Fruit fly (Drosophila melanogaster) whole organism, embryonic: ENCODE measurements around the gene orion.

Experiments
- Ada2b ChIP-seq: fragments of 200-800 bp; sonication (Bioruptor generic); IDR thresholded peaks from 2 replicates; pipeline ENCODE4 v1.3.6; 2022; ENCODE audit warnings: missing biosample characterization, missing genetic modification characterization
- Atf3 ChIP-seq: fragments of 200-800 bp; sonication (Bioruptor generic); optimal IDR thresholded peaks from 3 replicates; lab custom pipeline; 2016; ENCODE audit warnings: missing biosample characterization, missing genetic modification characterization
- Blimp-1 ChIP-seq: fragments of 200-800 bp; sonication (Bioruptor generic); optimal IDR thresholded peaks from 3 replicates; lab custom pipeline; 2018; ENCODE audit warnings: missing biosample characterization, missing genetic modification characterization, mild to moderate bottlenecking, moderate library complexity, missing genetic modification reagents
- CG10959 ChIP-seq: fragments of 200-800 bp; sonication (Bioruptor generic); IDR thresholded peaks from 2 replicates; pipeline ENCODE4 v1.3.6; 2022; ENCODE audit warnings: missing biosample characterization, missing genetic modification characterization
- CG12155 ChIP-seq: fragments of 200-800 bp; sonication (Bioruptor generic); optimal IDR thresholded peaks from 3 replicates; lab custom pipeline; 2016; ENCODE audit warnings: missing biosample characterization, missing genetic modification characterization
- CG13296 ChIP-seq: fragments of 200-800 bp; sonication (Bioruptor generic); optimal IDR thresholded peaks from 3 replicates; lab custom pipeline; 2018; ENCODE audit warnings: missing biosample characterization, mild to moderate bottlenecking, missing genetic modification characterization
- CG14014 ChIP-seq: fragments of 200-800 bp; sonication (Bioruptor generic); IDR thresholded peaks from 2 replicates; pipeline ENCODE4 v1.3.6; 2022; ENCODE audit warnings: missing biosample characterization, missing genetic modification characterization
- CG14050 ChIP-seq: fragments of 200-800 bp; sonication (Bioruptor generic); IDR thresholded peaks from 3 replicates; pipeline ENCODE4 v1.3.6; 2022; ENCODE audit warnings: missing biosample characterization, missing genetic modification characterization
- CG17186 ChIP-seq: fragments of 200-800 bp; sonication (Bioruptor generic); optimal IDR thresholded peaks from 3 replicates; lab custom pipeline; 2017; ENCODE audit warnings: missing biosample characterization, missing genetic modification reagents, missing genetic modification characterization
- CG18619 ChIP-seq: fragments of 200-800 bp; sonication (Bioruptor generic); optimal IDR thresholded peaks from 3 replicates; lab custom pipeline; 2017; ENCODE audit warnings: missing biosample characterization, mild to moderate bottlenecking, missing genetic modification characterization
- CG2199 ChIP-seq: fragments of 200-800 bp; sonication (Bioruptor generic); IDR thresholded peaks from 3 replicates; pipeline ENCODE4 v1.3.6; 2022; ENCODE audit warnings: missing biosample characterization, missing genetic modification characterization
- CG34224 ChIP-seq: fragments of 200-800 bp; sonication (Bioruptor generic); IDR thresholded peaks from 3 replicates; pipeline ENCODE4 v1.3.6; 2022; ENCODE audit warnings: missing biosample characterization, missing genetic modification characterization; ENCODE audit not compliant: partially characterized antibody
- CG34376 ChIP-seq: fragments of 200-800 bp; sonication (Bioruptor generic); optimal IDR thresholded peaks from 2 replicates; lab custom pipeline; 2018; ENCODE audit warnings: missing biosample characterization, mild to moderate bottlenecking, missing genetic modification characterization
- CG34422 ChIP-seq: fragments of 200-800 bp; sonication (Bioruptor generic); IDR thresholded peaks from 3 replicates; pipeline ENCODE4 v1.3.6; 2022; ENCODE audit warnings: missing biosample characterization, missing genetic modification characterization
- CG4282 ChIP-seq: fragments of 200-800 bp; sonication (Bioruptor generic); optimal IDR thresholded peaks from 2 replicates; lab custom pipeline; 2016; ENCODE audit warnings: missing biosample characterization, missing genetic modification characterization
- CG43689 ChIP-seq: fragments of 200-800 bp; sonication (Bioruptor generic); IDR thresholded peaks from 2 replicates; pipeline ENCODE4 v1.3.6; 2022; ENCODE audit warnings: missing biosample characterization, missing genetic modification characterization
- CG8359 ChIP-seq: fragments of 200-800 bp; sonication (Bioruptor generic); optimal IDR thresholded peaks from 2 replicates; lab custom pipeline; 2017; ENCODE audit warnings: missing biosample characterization, mild to moderate bottlenecking, missing genetic modification characterization, borderline replicate concordance
- CG8478 ChIP-seq: fragments of >200 bp; optimal IDR thresholded peaks from 2 replicates; lab custom pipeline; 2018
- CG8924 ChIP-seq: fragments of 200-800 bp; optimal IDR thresholded peaks from 3 replicates; lab custom pipeline; 2019; ENCODE audit warnings: missing biosample characterization, mild to moderate bottlenecking, missing genetic modification characterization, moderate library complexity
- CG8944 ChIP-seq: fragments of 200-800 bp; sonication (Bioruptor generic); optimal IDR thresholded peaks from 3 replicates; lab custom pipeline; 2016; ENCODE audit warnings: missing biosample characterization, missing genetic modification characterization
- CG9727 ChIP-seq: fragments of 200-800 bp; sonication (Bioruptor generic); optimal IDR thresholded peaks from 3 replicates; lab custom pipeline; 2017; ENCODE audit warnings: missing biosample characterization, mild to moderate bottlenecking, missing genetic modification characterization
- CG9797 ChIP-seq: fragments of 200-800 bp; sonication (Bioruptor generic); optimal IDR thresholded peaks from 3 replicates; lab custom pipeline; 2018; ENCODE audit warnings: missing biosample characterization, mild to moderate bottlenecking, missing genetic modification characterization
- Dll ChIP-seq: fragments of 200-800 bp; sonication (Bioruptor generic); IDR thresholded peaks from 4 replicates; pipeline ENCODE4 v1.3.6; 2022; ENCODE audit warnings: missing biosample characterization, missing genetic modification characterization; ENCODE audit not compliant: partially characterized antibody
- Eip74EF ChIP-seq, 2 experiments: fragments of 200-800 bp in 1 of 2; fragments of >200 bp in 1 of 2; sonication (Bioruptor generic) in 1 of 2; optimal IDR thresholded peaks; 2 replicates each; lab custom pipeline; 2017 to 2019; ENCODE audit warnings: missing biosample characterization in 2 of 2, missing genetic modification characterization in 2 of 2, mild to moderate bottlenecking in 1 of 2, moderate library complexity in 1 of 2
- Fer1 ChIP-seq: fragments of 200-800 bp; sonication (Bioruptor generic); optimal IDR thresholded peaks from 2 replicates; lab custom pipeline; 2017; ENCODE audit warnings: missing biosample characterization, mild to moderate bottlenecking, missing genetic modification characterization
- HLH4C ChIP-seq: fragments of 200-800 bp; sonication (Bioruptor generic); IDR thresholded peaks from 3 replicates; pipeline ENCODE4 v1.3.6; 2022; ENCODE audit warnings: missing biosample characterization, missing genetic modification characterization; ENCODE audit not compliant: partially characterized antibody
- Hand ChIP-seq: fragments of 200-800 bp; sonication (Bioruptor generic); optimal IDR thresholded peaks from 2 replicates; lab custom pipeline; 2017; ENCODE audit warnings: mild to moderate bottlenecking, missing biosample characterization, missing genetic modification reagents, missing genetic modification characterization
- Meics ChIP-seq: fragments of 200-800 bp; sonication (Bioruptor generic); optimal IDR thresholded peaks from 2 replicates; lab custom pipeline; 2017; ENCODE audit warnings: missing biosample characterization, mild to moderate bottlenecking, missing genetic modification characterization
- Myb ChIP-seq: fragments of 200-800 bp; sonication (Bioruptor generic); optimal IDR thresholded peaks from 2 replicates; lab custom pipeline; 2016; ENCODE audit warnings: missing biosample characterization, missing genetic modification characterization
- Opbp ChIP-seq: fragments of 200-800 bp; sonication (Bioruptor generic); IDR thresholded peaks from 3 replicates; pipeline ENCODE4 v1.3.6; 2022; ENCODE audit warnings: missing biosample characterization, missing genetic modification characterization; ENCODE audit not compliant: partially characterized antibody
- Rfx ChIP-seq: fragments of 200-800 bp; sonication (Bioruptor generic); IDR thresholded peaks from 2 replicates; pipeline ENCODE4 v1.3.6; 2022; ENCODE audit warnings: missing biosample characterization, missing genetic modification characterization
- Scr ChIP-seq: fragments of 200-800 bp; sonication (Bioruptor generic); IDR thresholded peaks from 2 replicates; pipeline ENCODE4 v1.3.6; 2022; ENCODE audit warnings: missing biosample characterization, missing genetic modification characterization; ENCODE audit not compliant: partially characterized antibody
- Sox102F ChIP-seq: fragments of 200-800 bp; sonication (Bioruptor generic); optimal IDR thresholded peaks from 2 replicates; lab custom pipeline; 2018; ENCODE audit warnings: missing biosample characterization, mild to moderate bottlenecking, missing genetic modification characterization, moderate library complexity
- Trl ChIP-seq, 3 experiments: fragments of >200 bp in 2 of 3; fragments of 200-800 bp in 1 of 3; sonication (Bioruptor generic) in 1 of 3; optimal IDR thresholded peaks; 2 replicates in 1 of 3; 3 replicates in 2 of 3; lab custom pipeline; 2016 to 2017; ENCODE audit warnings: missing biosample characterization in 1 of 3, missing genetic modification characterization in 1 of 3
- Xrp1 ChIP-seq: fragments of 200-800 bp; sonication (Bioruptor generic); IDR thresholded peaks from 2 replicates; pipeline ENCODE4 v1.3.6; 2022; ENCODE audit warnings: missing biosample characterization, missing genetic modification characterization
- ato ChIP-seq: fragments of 200-800 bp; sonication (Bioruptor generic); IDR thresholded peaks from 2 replicates; pipeline ENCODE4 v1.3.6; 2022; ENCODE audit warnings: missing biosample characterization, missing genetic modification characterization; ENCODE audit not compliant: partially characterized antibody
- bowl ChIP-seq: fragments of 200-800 bp; sonication (Bioruptor generic); IDR thresholded peaks from 2 replicates; pipeline ENCODE4 v1.3.6; 2022; ENCODE audit warnings: missing biosample characterization, missing genetic modification characterization
- chinmo ChIP-seq: fragments of 200-800 bp; sonication (Bioruptor generic); IDR thresholded peaks from 4 replicates; pipeline ENCODE4 v1.3.6; 2022; ENCODE audit warnings: missing biosample characterization, missing genetic modification characterization; ENCODE audit not compliant: partially characterized antibody
- danr ChIP-seq: fragments of 200-800 bp; sonication (Bioruptor generic); IDR thresholded peaks from 2 replicates; pipeline ENCODE4 v1.3.6; 2022; ENCODE audit warnings: missing biosample characterization, missing genetic modification characterization
- dimm ChIP-seq: fragments of 200-800 bp; sonication (Bioruptor generic); IDR thresholded peaks from 2 replicates; pipeline ENCODE4 v1.3.6; 2022; ENCODE audit warnings: missing biosample characterization, missing genetic modification characterization
- dm ChIP-seq: fragments of 200-800 bp; sonication (Bioruptor generic); optimal IDR thresholded peaks from 3 replicates; lab custom pipeline; 2016; ENCODE audit warnings: missing biosample characterization, missing genetic modification characterization
- ftz-f1 ChIP-seq: fragments of 200-800 bp; sonication (Bioruptor generic); optimal IDR thresholded peaks from 2 replicates; lab custom pipeline; 2016; ENCODE audit warnings: missing biosample characterization, missing genetic modification characterization
- lilli ChIP-seq: fragments of 200-800 bp; sonication (Bioruptor generic); optimal IDR thresholded peaks from 3 replicates; lab custom pipeline; 2016; ENCODE audit warnings: missing biosample characterization, missing genetic modification characterization
- lola ChIP-seq, 3 experiments: fragments of >200 bp in 2 of 3; fragments of 200-800 bp in 1 of 3; sonication (Bioruptor generic) in 1 of 3; optimal IDR thresholded peaks; 2 replicates each; lab custom pipeline; 2017 to 2019; ENCODE audit warnings: missing biosample characterization in 3 of 3, missing genetic modification characterization in 3 of 3, mild to moderate bottlenecking in 1 of 3, moderate library complexity in 1 of 3
- onecut ChIP-seq: fragments of 200-800 bp; sonication (Bioruptor generic); IDR thresholded peaks from 2 replicates; pipeline ENCODE4 v1.3.6; 2022; ENCODE audit warnings: missing biosample characterization, missing genetic modification characterization
- sd ChIP-seq: fragments of 200-800 bp; sonication (Bioruptor generic); optimal IDR thresholded peaks from 3 replicates; lab custom pipeline; 2018; ENCODE audit warnings: missing biosample characterization, mild to moderate bottlenecking, missing genetic modification characterization, moderate library complexity
- sima ChIP-seq: fragments of 200-800 bp; sonication (Bioruptor generic); optimal IDR thresholded peaks from 2 replicates; lab custom pipeline; 2016; ENCODE audit warnings: missing biosample characterization, missing genetic modification characterization
- slou ChIP-seq: fragments of 200-800 bp; sonication (Bioruptor generic); optimal IDR thresholded peaks from 3 replicates; lab custom pipeline; 2016; ENCODE audit warnings: missing biosample characterization, missing genetic modification characterization
- yki ChIP-seq: fragments of >200 bp; optimal IDR thresholded peaks from 3 replicates; lab custom pipeline; 2018
- z ChIP-seq: fragments of 200-800 bp; sonication (Bioruptor generic); IDR thresholded peaks from 3 replicates; pipeline ENCODE4 v1.3.6; 2022; ENCODE audit warnings: missing biosample characterization, missing genetic modification characterization

orion gene

DNA sequence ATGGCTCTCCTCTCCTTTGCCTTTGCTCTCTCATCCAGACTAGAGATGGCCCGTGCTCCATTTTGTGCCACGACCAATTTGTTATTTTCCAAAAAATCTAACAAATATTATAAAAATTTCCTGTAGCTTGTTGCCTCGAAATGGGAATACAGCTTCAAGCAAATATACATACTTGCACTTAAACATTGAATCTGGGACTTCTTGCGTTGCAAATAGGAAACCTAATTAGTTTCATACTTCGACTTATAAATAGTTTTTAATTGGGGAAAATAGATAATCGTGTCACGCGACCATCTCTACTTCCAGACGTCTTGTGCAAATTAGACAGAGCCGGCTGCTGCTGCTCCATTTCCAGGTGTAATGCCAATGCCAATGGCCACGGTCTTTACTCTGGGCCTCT, 23.7 kb upstream of the orion start (continued):
- TF ChIP-seq Sox102F (GFP tag; lab: Kevin White, UChicago) (peak; percentile 66), lilli (GFP tag; lab: Kevin White, UChicago) (peak; percentile 68), Xrp1 (GFP tag; lab: Robert Waterston, UW) (peak; percentile 57; the same call in 1 of the 2 replicates), CG4282 (no peak), Ada2b (GFP tag; lab: Robert Waterston, UW) (no peak), CG34376 (GFP tag; lab: Kevin White, UChicago) (peak; percentile 39), sima (GFP tag; lab: Kevin White, UChicago) (no peak), lola (GFP tag; optimal IDR thresholded peaks at IDR 0.05; lab: Kevin White, UChicago) (peak in 1 of 3 experiments; percentile 33), Dll (GFP tag; lab: Robert Waterston, UW) (peak; percentile 83), slou (no peak), CG8944 (GFP tag; lab: Kevin White, UChicago) (peak; percentile 6), Meics (GFP tag; lab: Kevin White, UChicago) (peak; percentile 62), CG13296 (GFP tag; lab: Kevin White, UChicago) (peak; percentile 47), Fer1 (GFP tag; lab: Kevin White, UChicago) (peak; percentile 68), dimm (GFP tag; lab: Robert Waterston, UW) (no peak), Opbp (GFP tag; lab: Robert Waterston, UW) (no peak), Blimp-1 (peak; percentile 48), CG14050 (GFP tag; lab: Robert Waterston, UW) (no peak; the same call in 2 of the 3 replicates), CG34422 (GFP tag; lab: Robert Waterston, UW) (0 out of 3 replicates have a peak, but pooled peaks have one; percentile 29), CG17186 (no peak), dm (no peak), Hand (GFP tag; lab: Kevin White, UChicago) (peak; percentile 32), CG8359 (GFP tag; lab: Kevin White, UChicago) (no peak), Scr (GFP tag; lab: Robert Waterston, UW) (peak; percentile 65), onecut (peak; percentile 48), CG34224 (GFP tag; lab: Robert Waterston, UW) (peak; percentile 28; the same call in 1 of the 3 replicates), CG9727 (GFP tag; lab: Kevin White, UChicago) (peak; percentile 53), z (GFP tag; lab: Robert Waterston, UW) (no peak), CG2199 (no peak), CG12155 (GFP tag; lab: Kevin White, UChicago) (peak; percentile 8), CG9797 (GFP tag; lab: Kevin White, UChicago) (no peak), CG18619 (GFP tag; lab: Kevin White, UChicago) (peak; percentile 44), Trl (optimal IDR thresholded peaks at IDR 0.05; lab: Kevin White, UChicago) (no peak), Trl (GFP tag; optimal IDR thresholded peaks at IDR 0.05; lab: Kevin White, UChicago) (no peak), Myb (GFP tag; lab: Kevin White, UChicago) (no peak), sd (no peak), danr (no peak), CG43689 (no peak), CG10959 (GFP tag; lab: Robert Waterston, UW) (no peak), ato (no peak), bowl (GFP tag; lab: Robert Waterston, UW) (no peak), yki (lab: Kevin White, UChicago) (no peak), CG14014 (0 out of 2 replicates have a peak, but pooled peaks have one; percentile 25), Atf3 (GFP tag; lab: Kevin White, UChicago) (no peak), chinmo (GFP tag; lab: Robert Waterston, UW) (0 out of 4 replicates have a peak, but pooled peaks have one; percentile 15), Rfx (GFP tag; lab: Robert Waterston, UW) (peak; percentile 54), ftz-f1 (GFP tag; lab: Kevin White, UChicago) (no peak), CG8478 (no peak), CG8924 (tag; lab: Kevin White, UChicago) (peak; percentile 61), Eip74EF (GFP tag; optimal IDR thresholded peaks at IDR 0.05; lab: Kevin White, UChicago) (no peak), HLH4C (GFP tag; lab: Robert Waterston, UW) (peak; percentile 36; the same call in 1 of the 3 replicates)
